Worm (Caenorhabditis elegans) whole organism, L1 larva: ENCODE measurements around the gene msp-50.

Experiments used
- C04F5.9 ChIP-seq: sonication (generic microtip); optimal IDR thresholded peaks from 2 replicates; lab custom pipeline; 2016; ENCODE audit warnings: missing genetic modification characterization, missing compliant biosample characterization
- C16A3.4 ChIP-seq: fragments of 150-350 bp; optimal IDR thresholded peaks from 2 replicates; lab custom pipeline; 2014; ENCODE audit warnings: missing biosample characterization, missing genetic modification characterization
- C34B4.2 ChIP-seq: sonication (generic microtip); optimal IDR thresholded peaks from 2 replicates; lab custom pipeline; 2017; ENCODE audit warnings: mild to moderate bottlenecking, missing genetic modification characterization, missing compliant biosample characterization
- F16B12.6 ChIP-seq: fragments of 150-350 bp; optimal IDR thresholded peaks from 2 replicates; lab custom pipeline; 2014; ENCODE audit warnings: missing biosample characterization, missing genetic modification characterization
- Y116A8C.19 ChIP-seq: sonication (generic microtip); optimal IDR thresholded peaks from 2 replicates; lab custom pipeline; 2016; ENCODE audit warnings: missing compliant biosample characterization, missing genetic modification characterization, borderline replicate concordance
- aha-1 ChIP-seq: fragments of 150-350 bp; optimal IDR thresholded peaks from 2 replicates; lab custom pipeline; 2014; ENCODE audit warnings: missing biosample characterization, missing genetic modification characterization
- blmp-1 ChIP-seq: fragments of 150-350 bp; optimal IDR thresholded peaks from 2 replicates; lab custom pipeline; 2014; ENCODE audit warnings: missing biosample characterization, missing genetic modification characterization
- ceh-63 ChIP-seq: fragments of 200-800 bp; sonication (Bioruptor generic); optimal IDR thresholded peaks from 2 replicates; lab custom pipeline; 2018; ENCODE audit warnings: mild to moderate bottlenecking, missing genetic modification characterization, missing compliant biosample characterization
- ceh-82 ChIP-seq, 3 experiments: fragments of 150-350 bp in 1 of 3; sonication (generic microtip) in 2 of 3; optimal IDR thresholded peaks; 2 replicates each; lab custom pipeline; 2014 to 2017; ENCODE audit warnings: missing biosample characterization in 3 of 3, missing genetic modification characterization in 3 of 3
- ceh-88 ChIP-seq: fragments of 200-800 bp; sonication (Bioruptor generic); IDR thresholded peaks from 2 replicates; pipeline ENCODE4 v1.3.6; 2022; ENCODE audit warnings: missing genetic modification characterization, missing compliant biosample characterization
- ceh-90 ChIP-seq: sonication (generic microtip); optimal IDR thresholded peaks from 2 replicates; lab custom pipeline; 2016; ENCODE audit warnings: missing genetic modification characterization, missing compliant biosample characterization
- dpl-1 ChIP-seq, 3 experiments: fragments of 150-350 bp in 2 of 3; sonication (generic microtip) in 1 of 3; optimal IDR thresholded peaks; 2 replicates each; lab custom pipeline; 2014 to 2017; ENCODE audit warnings: missing biosample characterization in 3 of 3, missing genetic modification characterization in 3 of 3, missing genetic modification reagents in 3 of 3
- efl-1 ChIP-seq, 4 experiments: fragments of 150-350 bp; optimal IDR thresholded peaks in 3 of 4; peaks in 1 of 4; 1 replicate in 1 of 4; 2 replicates in 3 of 4; lab custom pipeline; 2014; ENCODE audit warnings: missing biosample characterization in 2 of 4, missing genetic modification characterization in 2 of 4, missing genetic modification reagents in 2 of 4
- egl-13 ChIP-seq: sonication (generic microtip); optimal IDR thresholded peaks from 2 replicates; lab custom pipeline; 2016; ENCODE audit warnings: missing genotype, missing genetic modification reagents, missing genetic modification characterization, missing compliant biosample characterization
- egl-27 ChIP-seq, 2 experiments: fragments of 150-350 bp in 1 of 2; sonication (generic microtip); optimal IDR thresholded peaks; 3 replicates each; lab custom pipeline; 2017 to 2018; ENCODE audit warnings: missing biosample characterization in 2 of 2, missing genetic modification characterization in 2 of 2, missing genetic modification reagents in 2 of 2
- elt-2 ChIP-seq: sonication (generic microtip); optimal IDR thresholded peaks from 2 replicates; lab custom pipeline; 2016; ENCODE audit warnings: missing genetic modification characterization, mild to moderate bottlenecking, inconsistent platforms, missing compliant biosample characterization, missing genetic modification reagents
- fkh-4 ChIP-seq: sonication (generic microtip); optimal IDR thresholded peaks from 2 replicates; lab custom pipeline; 2016; ENCODE audit warnings: missing compliant biosample characterization, missing genetic modification characterization, borderline replicate concordance
- fkh-8 ChIP-seq: sonication (generic microtip); optimal IDR thresholded peaks from 2 replicates; lab custom pipeline; 2016; ENCODE audit warnings: mild to moderate bottlenecking, missing genetic modification characterization, missing compliant biosample characterization
- fos-1 ChIP-seq: fragments of 150-350 bp; optimal IDR thresholded peaks from 2 replicates; lab custom pipeline; 2014; ENCODE audit warnings: missing biosample characterization, missing genetic modification characterization
- grh-1 ChIP-seq: fragments of 200-800 bp; sonication (Bioruptor generic); IDR thresholded peaks from 2 replicates; pipeline ENCODE4 v1.3.6; 2022; ENCODE audit warnings: missing genetic modification reagents, missing genetic modification characterization, missing compliant biosample characterization
- hlh-4 ChIP-seq: sonication (generic microtip); optimal IDR thresholded peaks from 2 replicates; lab custom pipeline; 2016; ENCODE audit warnings: mild to moderate bottlenecking, missing genetic modification characterization, missing compliant biosample characterization
- isw-1 ChIP-seq: fragments of 200-800 bp; sonication (Bioruptor generic); IDR thresholded peaks from 2 replicates; pipeline ENCODE4 v1.3.6; 2022; ENCODE audit warnings: missing genetic modification characterization, missing compliant biosample characterization
- jun-1 ChIP-seq: fragments of 150-350 bp; optimal IDR thresholded peaks from 2 replicates; lab custom pipeline; 2014; ENCODE audit warnings: missing biosample characterization, missing genetic modification reagents, missing genetic modification characterization
- lin-13 ChIP-seq: fragments of 150-350 bp; optimal IDR thresholded peaks from 2 replicates; lab custom pipeline; 2014; ENCODE audit warnings: missing biosample characterization, missing genetic modification reagents, missing genetic modification characterization
- lin-14 ChIP-seq: fragments of 200-800 bp; sonication (Bioruptor generic); optimal IDR thresholded peaks from 2 replicates; lab custom pipeline; 2018; ENCODE audit warnings: mild to moderate bottlenecking, missing genetic modification characterization, moderate library complexity, missing compliant biosample characterization
- lin-15B ChIP-seq: fragments of 150-350 bp; sonication (generic microtip); optimal IDR thresholded peaks from 3 replicates; lab custom pipeline; 2014; ENCODE audit warnings: missing biosample characterization, missing genetic modification characterization
- lin-39 ChIP-seq: fragments of 150-350 bp; optimal IDR thresholded peaks from 2 replicates; lab custom pipeline; 2014; ENCODE audit warnings: missing biosample characterization, missing genetic modification reagents, missing genetic modification characterization
- lir-3 ChIP-seq: sonication (generic microtip); optimal IDR thresholded peaks from 2 replicates; lab custom pipeline; 2016; ENCODE audit warnings: mild to moderate bottlenecking, missing genetic modification characterization, moderate library complexity, missing compliant biosample characterization; ENCODE audit not compliant: poor library complexity
- mdl-1 ChIP-seq, 2 experiments: fragments of 150-350 bp; optimal IDR thresholded peaks; 2 replicates each; lab custom pipeline; 2014 to 2017; ENCODE audit warnings: missing biosample characterization in 2 of 2, missing genetic modification characterization in 2 of 2, inconsistent platforms in 1 of 2
- mef-2 ChIP-seq: fragments of 150-350 bp; optimal IDR thresholded peaks from 2 replicates; lab custom pipeline; 2014; ENCODE audit warnings: missing biosample characterization, missing genetic modification characterization
- mep-1 ChIP-seq: fragments of 150-350 bp; optimal IDR thresholded peaks from 2 replicates; lab custom pipeline; 2014; ENCODE audit warnings: missing biosample characterization, missing genetic modification characterization
- nhr-19 ChIP-seq: fragments of 200-800 bp; sonication (Bioruptor generic); conservative IDR thresholded peaks from 2 replicates; pipeline ENCODE4 v1.3.6; 2022; ENCODE audit warnings: missing genetic modification characterization, missing compliant biosample characterization
- nhr-20 ChIP-seq: sonication (generic microtip); optimal IDR thresholded peaks from 2 replicates; lab custom pipeline; 2016; ENCODE audit warnings: mild to moderate bottlenecking, missing genetic modification characterization, missing compliant biosample characterization
- nhr-237 ChIP-seq: fragments of 150-350 bp; optimal IDR thresholded peaks from 2 replicates; lab custom pipeline; 2014; ENCODE audit warnings: missing biosample characterization, missing genetic modification characterization
- nhr-47 ChIP-seq: sonication (generic microtip); optimal IDR thresholded peaks from 2 replicates; lab custom pipeline; 2016; ENCODE audit warnings: mild to moderate bottlenecking, missing genetic modification characterization, moderate library complexity, missing compliant biosample characterization
- nhr-71 ChIP-seq: sonication (generic microtip); optimal IDR thresholded peaks from 2 replicates; lab custom pipeline; 2016; ENCODE audit warnings: mild to moderate bottlenecking, missing genetic modification characterization, moderate library complexity, missing compliant biosample characterization
- nhr-77 ChIP-seq: fragments of 150-350 bp; optimal IDR thresholded peaks from 2 replicates; lab custom pipeline; 2014; ENCODE audit warnings: missing biosample characterization, missing genetic modification characterization
- nhr-84 ChIP-seq: sonication (generic microtip); optimal IDR thresholded peaks from 2 replicates; lab custom pipeline; 2017; ENCODE audit warnings: missing biosample characterization, missing genetic modification characterization
- pag-3 ChIP-seq: sonication (generic microtip); optimal IDR thresholded peaks from 2 replicates; lab custom pipeline; 2017; ENCODE audit warnings: missing genetic modification characterization, mild to moderate bottlenecking, missing compliant biosample characterization, antibody characterized with exemption, borderline replicate concordance; ENCODE audit not compliant: insufficient read depth
- snpc-4 ChIP-seq: fragments of 150-350 bp; optimal IDR thresholded peaks from 2 replicates; lab custom pipeline; 2014; ENCODE audit warnings: missing biosample characterization, missing genetic modification characterization
- snu-23 ChIP-seq: sonication (generic microtip); optimal IDR thresholded peaks from 2 replicates; lab custom pipeline; 2016; ENCODE audit warnings: missing genetic modification characterization, missing compliant biosample characterization
- swsn-7 ChIP-seq: sonication (generic microtip); optimal IDR thresholded peaks from 2 replicates; lab custom pipeline; 2016; ENCODE audit warnings: missing genetic modification characterization, missing compliant biosample characterization
- tbx-2 ChIP-seq: sonication (generic microtip); optimal IDR thresholded peaks from 2 replicates; lab custom pipeline; 2016; ENCODE audit warnings: missing genetic modification characterization, missing compliant biosample characterization
- tlp-1 ChIP-seq: fragments of 150-350 bp; optimal IDR thresholded peaks from 2 replicates; lab custom pipeline; 2014; ENCODE audit warnings: missing biosample characterization, missing genetic modification characterization
- unc-30 ChIP-seq: sonication (generic microtip); optimal IDR thresholded peaks from 2 replicates; lab custom pipeline; 2017; ENCODE audit warnings: missing biosample characterization, missing genetic modification characterization
- unc-62 ChIP-seq: fragments of 150-350 bp; optimal IDR thresholded peaks from 2 replicates; lab custom pipeline; 2014; ENCODE audit warnings: missing biosample characterization, missing genetic modification reagents, missing genetic modification characterization
- unc-98 ChIP-seq: fragments of 200-800 bp; sonication (Bioruptor generic); IDR thresholded peaks from 2 replicates; pipeline ENCODE4 v1.3.6; 2022; ENCODE audit warnings: missing genetic modification characterization, missing compliant biosample characterization
- xbp-1 ChIP-seq: sonication (generic microtip); optimal IDR thresholded peaks from 2 replicates; lab custom pipeline; 2016; ENCODE audit warnings: missing genetic modification characterization, missing compliant biosample characterization
- zag-1 ChIP-seq: fragments of 150-350 bp; optimal IDR thresholded peaks from 2 replicates; lab custom pipeline; 2014; ENCODE audit warnings: missing biosample characterization, missing genetic modification characterization
- ztf-11 ChIP-seq, 2 experiments: sonication (generic microtip); optimal IDR thresholded peaks; 2 replicates each; lab custom pipeline; 2016 to 2017; ENCODE audit warnings: missing genetic modification characterization in 2 of 2, missing biosample characterization in 1 of 2, missing compliant biosample characterization in 1 of 2
- ztf-4 ChIP-seq: fragments of 150-350 bp; optimal IDR thresholded peaks from 2 replicates; lab custom pipeline; 2014; ENCODE audit warnings: missing biosample characterization, missing genetic modification characterization

Gene msp-50

ce11 chrII:5182451-5182850 is 17.1 kb upstream of the msp-50 start (continued):
- TF ChIP-seq ceh-82 (tag; optimal IDR thresholded peaks at IDR 0.05; lab: Kevin White, UChicago): peak in 2 of 3 experiments; percentile 35 to 36
- TF ChIP-seq dpl-1 (GFP tag; optimal IDR thresholded peaks at IDR 0.05; lab: Kevin White, UChicago): peak in 2 of 3 experiments; percentile 5 to 35
- TF ChIP-seq C16A3.4 (tag; lab: Kevin White, UChicago): peak; percentile 15
- TF ChIP-seq egl-27 (tag; optimal IDR thresholded peaks at IDR 0.05; lab: Kevin White, UChicago): no peak
- no peak for TF ChIP-seq fkh-4 (tag; lab: Kevin White, UChicago)
- TF ChIP-seq C34B4.2 (tag; lab: Kevin White, UChicago): no peak
- peak; percentile 2 for TF ChIP-seq mef-2 (tag; lab: Kevin White, UChicago)
- TF ChIP-seq unc-62: no peak
- TF ChIP-seq lin-39 (tag; lab: Kevin White, UChicago): no peak
- TF ChIP-seq lin-13 (GFP tag; lab: Kevin White, UChicago): peak; percentile 38
- TF ChIP-seq hlh-4 (tag; lab: Kevin White, UChicago): no peak
- peak; percentile 69 for TF ChIP-seq xbp-1 (tag; lab: Kevin White, UChicago)
- TF ChIP-seq fkh-8 (tag; lab: Kevin White, UChicago): peak; percentile 66
- TF ChIP-seq blmp-1 (tag; lab: Kevin White, UChicago): no peak
- peak; percentile 80 for TF ChIP-seq nhr-20 (tag; lab: Kevin White, UChicago)
- no peak for TF ChIP-seq zag-1 (tag; lab: Kevin White, UChicago)
- TF ChIP-seq elt-2 (tag; lab: Kevin White, UChicago): peak; percentile 97
- TF ChIP-seq nhr-84 (tag; lab: Kevin White, UChicago): no peak
- TF ChIP-seq tbx-2 (tag; lab: Kevin White, UChicago): peak; percentile 30
- peak; percentile 82 for TF ChIP-seq lin-14 (GFP tag; lab: Kevin White, UChicago)
- TF ChIP-seq nhr-19 (GFP tag; lab: Robert Waterston, UW): peak; percentile 63
- TF ChIP-seq snu-23 (GFP tag; lab: Kevin White, UChicago): peak; percentile 74
- peak; percentile 73 for TF ChIP-seq nhr-47 (tag; lab: Kevin White, UChicago)
- TF ChIP-seq swsn-7: peak; percentile 57
- TF ChIP-seq aha-1 (tag; lab: Kevin White, UChicago): no peak
- peak; percentile 30 for TF ChIP-seq snpc-4 (tag; lab: Kevin White, UChicago)
- peak; percentile 77 for TF ChIP-seq mep-1 (tag; lab: Kevin White, UChicago)
- no peak for TF ChIP-seq tlp-1 (tag; lab: Kevin White, UChicago)
- no peak for TF ChIP-seq ceh-63 (GFP tag; lab: Kevin White, UChicago)
- peak; percentile 83 for TF ChIP-seq nhr-71
- TF ChIP-seq fos-1 (tag; lab: Kevin White, UChicago): no peak
- TF ChIP-seq lir-3 (tag; lab: Kevin White, UChicago): peak; percentile 53
- no peak for TF ChIP-seq Y116A8C.19
- TF ChIP-seq mdl-1 (tag; optimal IDR thresholded peaks at IDR 0.05; lab: Kevin White, UChicago): peak in 1 of 2 experiments; percentile 80
- no peak for TF ChIP-seq C04F5.9 (tag; lab: Kevin White, UChicago)
- TF ChIP-seq jun-1 (tag; lab: Kevin White, UChicago): peak; percentile 53

ce11 chrII:5183207-5183606 is 16.4 kb upstream of the msp-50 start:
- TF ChIP-seq grh-1: no peak
- TF ChIP-seq C16A3.4 (tag; lab: Kevin White, UChicago): no peak
- TF ChIP-seq lin-14 (GFP tag; lab: Kevin White, UChicago): peak; percentile 18
- no peak for TF ChIP-seq C34B4.2 (tag; lab: Kevin White, UChicago)
- TF ChIP-seq ceh-90 (tag; lab: Kevin White, UChicago): no peak
- TF ChIP-seq egl-13 (tag; lab: Kevin White, UChicago): no peak
- no peak for TF ChIP-seq pag-3
- TF ChIP-seq nhr-237 (tag; lab: Kevin White, UChicago): no peak
- no peak for TF ChIP-seq fkh-4 (tag; lab: Kevin White, UChicago)
- TF ChIP-seq ztf-4 (tag; lab: Kevin White, UChicago): peak; percentile 16
- TF ChIP-seq dpl-1 (GFP tag; optimal IDR thresholded peaks at IDR 0.05; lab: Kevin White, UChicago): no peak
- TF ChIP-seq ceh-88 (GFP tag; lab: Robert Waterston, UW): no peak
- TF ChIP-seq lin-15B (tag; lab: Kevin White, UChicago): no peak
- no peak for TF ChIP-seq efl-1 (optimal IDR thresholded peaks at IDR 0.05; lab: Kevin White, UChicago)
- no peak for TF ChIP-seq efl-1 (GFP tag; optimal IDR thresholded peaks at IDR 0.05 in 1 of 2; lab: Kevin White, UChicago)
- TF ChIP-seq unc-30 (tag; lab: Kevin White, UChicago): no peak
- no peak for TF ChIP-seq tbx-2 (tag; lab: Kevin White, UChicago)
- no peak for TF ChIP-seq ztf-11 (tag; optimal IDR thresholded peaks at IDR 0.05; lab: Kevin White, UChicago)
- TF ChIP-seq nhr-77 (tag; lab: Kevin White, UChicago): no peak
- TF ChIP-seq snpc-4 (tag; lab: Kevin White, UChicago): no peak
- TF ChIP-seq isw-1: no peak
- no peak for TF ChIP-seq hlh-4 (tag; lab: Kevin White, UChicago)
- peak; percentile 19 for TF ChIP-seq blmp-1 (tag; lab: Kevin White, UChicago)
- TF ChIP-seq unc-98 (GFP tag; lab: Robert Waterston, UW): no peak
- TF ChIP-seq F16B12.6: no peak
